Fruit fly (Drosophila melanogaster): ENCODE measurements around the gene Mst36Fa.

Gene Mst36Fa

DNA sequence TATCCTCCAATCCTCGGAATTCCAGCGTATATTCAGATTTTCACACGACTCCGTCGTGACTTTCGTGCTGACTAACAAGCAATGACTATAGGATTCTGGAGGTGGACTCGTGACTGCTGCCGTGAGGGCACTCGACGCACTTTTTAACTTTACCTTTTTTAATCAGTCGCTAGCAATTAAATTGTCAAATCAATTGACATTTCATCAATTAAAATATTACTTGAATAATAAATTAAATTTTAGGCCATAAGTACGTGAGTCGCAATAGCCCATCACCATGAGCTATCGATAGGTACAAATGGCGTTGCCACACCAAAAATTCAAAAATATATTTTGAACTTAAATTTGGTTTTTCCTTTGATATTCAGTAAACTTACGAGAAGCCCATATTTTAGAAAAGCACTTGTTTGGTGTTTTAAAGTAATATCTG is 28.8 kb upstream of the Mst36Fa start, which contains the start of gene Jwa (continued):
- TF ChIP-seq Lpt (GFP tag; optimal IDR thresholded peaks at IDR 0.05): peak; percentile 90
- TF ChIP-seq Hr39 (GFP tag; optimal IDR thresholded peaks at IDR 0.05): peak; percentile 95
- TF ChIP-seq CG6792 (GFP tag; optimal IDR thresholded peaks at IDR 0.05): peak; percentile 92
- peak; percentile 95 for TF ChIP-seq Sox102F (GFP tag; optimal IDR thresholded peaks at IDR 0.05)
- peak; percentile 74 for TF ChIP-seq CG1621 (tag; optimal IDR thresholded peaks at IDR 0.05)
- TF ChIP-seq CG32006 (GFP tag; optimal IDR thresholded peaks at IDR 0.05): peak; percentile 91
- peak; percentile 54 for TF ChIP-seq CG8319 (GFP tag; optimal IDR thresholded peaks at IDR 0.05)
- TF ChIP-seq CG11902 (GFP tag; optimal IDR thresholded peaks at IDR 0.05): peak; percentile 78
- TF ChIP-seq net (GFP tag; optimal IDR thresholded peaks at IDR 0.05): peak; percentile 66
- TF ChIP-seq esn (GFP tag; optimal IDR thresholded peaks at IDR 0.05): peak; percentile 97
- peak; percentile 90 for TF ChIP-seq Smox (GFP tag; optimal IDR thresholded peaks at IDR 0.05)
- TF ChIP-seq CG8632 (GFP tag; optimal IDR thresholded peaks at IDR 0.05): peak; percentile 87
- peak; percentile 73 for TF ChIP-seq achi (GFP tag; optimal IDR thresholded peaks at IDR 0.05)
- peak; percentile 89 for TF ChIP-seq Eip78C (GFP tag)
- peak; percentile 48 for TF ChIP-seq dsx (GFP tag; optimal IDR thresholded peaks at IDR 0.05; ENCODE audit: poor library complexity, severe bottlenecking)

DNA sequence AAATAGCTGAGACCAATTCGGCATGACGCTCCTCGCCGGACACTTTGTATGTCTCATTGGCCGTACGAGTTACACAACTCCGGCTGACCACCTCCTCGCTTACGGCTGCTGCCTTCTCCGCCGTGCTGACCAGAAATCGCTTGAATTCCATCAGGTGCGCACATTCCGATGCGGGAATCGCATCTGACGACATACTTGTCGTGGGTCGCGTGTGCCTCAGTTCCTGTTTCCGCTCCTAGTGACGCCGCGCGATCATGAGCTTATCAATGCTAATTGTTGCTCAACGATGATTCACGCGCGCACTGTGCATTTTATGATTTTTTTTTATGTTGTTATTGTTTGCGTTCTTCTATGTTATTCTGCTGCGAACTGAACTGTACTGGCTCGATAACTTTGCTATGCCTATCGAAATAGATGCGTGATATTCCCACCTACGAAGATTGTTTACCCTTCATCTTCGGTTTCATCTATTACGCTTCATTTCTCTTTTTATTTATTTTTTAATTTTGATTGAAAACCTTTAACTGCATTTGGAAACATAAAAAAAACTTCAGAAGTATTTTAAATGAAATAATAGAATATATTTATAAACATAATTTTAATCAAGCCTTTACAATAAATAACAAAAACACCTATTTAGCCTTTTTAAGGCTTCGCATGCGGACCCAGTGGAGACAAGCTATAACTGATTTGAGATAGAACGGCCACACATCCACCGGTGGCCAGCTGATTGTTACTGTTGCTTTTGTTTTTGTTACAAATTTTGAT is 26.1 kb upstream of the Mst36Fa start, which contains the start of the genes CG10376 and CG10343:
Gene CG10376 (minus strand): TSS at position 385 of the 768 bp plus-strand sequence.
Gene CG10343 (plus strand): TSS at position 753 of the 768 bp plus-strand sequence.
- TF ChIP-seq fkh (GFP tag; optimal IDR thresholded peaks at IDR 0.05) (peak; percentile 91), Hr38 (GFP tag; optimal IDR thresholded peaks at IDR 0.05) (no peak), Eip78C (GFP tag) (peak; percentile 92), cyc (GFP tag; optimal IDR thresholded peaks at IDR 0.05) (peak; percentile 73), vri (GFP tag; optimal IDR thresholded peaks at IDR 0.05) (peak; percentile 11), CG9139 (GFP tag; optimal IDR thresholded peaks at IDR 0.05) (no peak), achi (GFP tag; optimal IDR thresholded peaks at IDR 0.05) (peak; percentile 82), CG10669 (GFP tag; optimal IDR thresholded peaks at IDR 0.05) (peak; percentile 81), esn (GFP tag; optimal IDR thresholded peaks at IDR 0.05) (peak; percentile 78), CG10631 (GFP tag; optimal IDR thresholded peaks at IDR 0.05) (peak; percentile 93), CG3032 (tag; optimal IDR thresholded peaks at IDR 0.05) (peak; percentile 92), Ets21C (GFP tag; optimal IDR thresholded peaks at IDR 0.05) (peak; percentile 65), CG6276 (GFP tag; optimal IDR thresholded peaks at IDR 0.05) (no peak), lz (GFP tag; optimal IDR thresholded peaks at IDR 0.05) (peak; percentile 68), CG8319 (GFP tag; optimal IDR thresholded peaks at IDR 0.05) (peak; percentile 59), Sox102F (GFP tag; optimal IDR thresholded peaks at IDR 0.05) (no peak), eg (GFP tag; IDR thresholded peaks at IDR 0.05) (peak; percentile 82), Eip93F (GFP tag; optimal IDR thresholded peaks at IDR 0.05) (no peak), CG6808 (GFP tag; optimal IDR thresholded peaks at IDR 0.05) (peak; percentile 77), pdm3 (GFP tag; optimal IDR thresholded peaks at IDR 0.05) (no peak), dsx (GFP tag; optimal IDR thresholded peaks at IDR 0.05; ENCODE audit: poor library complexity, severe bottlenecking) (peak; percentile 84), CG6854 (GFP tag; optimal IDR thresholded peaks at IDR 0.05) (peak; percentile 10), salr (GFP tag; optimal IDR thresholded peaks at IDR 0.05) (peak; percentile 54 to 80), Ets96B (tag; optimal IDR thresholded peaks at IDR 0.05) (peak; percentile 87), OdsH (GFP tag; optimal IDR thresholded peaks at IDR 0.05) (peak; percentile 89), Smox (GFP tag; optimal IDR thresholded peaks at IDR 0.05) (no peak), CG34406 (GFP tag; optimal IDR thresholded peaks at IDR 0.05) (peak; percentile 84), spab (GFP tag; optimal IDR thresholded peaks at IDR 0.05) (no peak), CG11294 (GFP tag; IDR thresholded peaks at IDR 0.05) (peak; percentile 84), CG11902 (GFP tag; optimal IDR thresholded peaks at IDR 0.05) (peak; percentile 80), CG11762 (GFP tag; optimal IDR thresholded peaks at IDR 0.05; ENCODE audit: insufficient read depth) (peak; percentile 40), CG16779 (tag; optimal IDR thresholded peaks at IDR 0.05) (no peak), Hr4 (GFP tag; optimal IDR thresholded peaks at IDR 0.05) (peak; percentile 82), Blimp-1 (GFP tag; optimal IDR thresholded peaks at IDR 0.05) (peak; percentile 61), fd85E (GFP tag; optimal IDR thresholded peaks at IDR 0.05) (no peak), Gug (GFP tag; IDR thresholded peaks at IDR 0.05) (peak; percentile 85), CG8632 (GFP tag; optimal IDR thresholded peaks at IDR 0.05) (peak; percentile 82), Met (GFP tag; optimal IDR thresholded peaks at IDR 0.05) (no peak), Sox14 (GFP tag; optimal IDR thresholded peaks at IDR 0.05) (peak; percentile 83), CG1621 (tag; optimal IDR thresholded peaks at IDR 0.05) (peak; percentile 42), Sox15 (GFP tag; optimal IDR thresholded peaks at IDR 0.05) (peak; percentile 88), CG6792 (GFP tag; optimal IDR thresholded peaks at IDR 0.05) (peak; percentile 74), Lpt (GFP tag; optimal IDR thresholded peaks at IDR 0.05) (peak; percentile 75)
